Fruit fly (Drosophila melanogaster) whole organism, larva: ENCODE data around the gene CG1575.
A peak's percentile ranks its signal among the peaks of the same experiment; 100 is the strongest.

ENCODE experiments used
- noc ChIP-seq: fragments of 200-800 bp; sonication (Bioruptor generic); optimal IDR thresholded peaks from 3 replicates; lab custom pipeline; 2019; ENCODE audit warnings: missing biosample characterization, mild to moderate bottlenecking, missing genetic modification characterization, moderate library complexity

CG1575 gene

dm6 chrX:8135420-8135874 lies 18.6 kb downstream of the CG1575 start, which contains the start of the genes cyr and CG2120:
cyr (minus strand) TSS chrX:8135713.
CG2120 (plus strand) TSS chrX:8135824.
- TF ChIP-seq noc: no peak

- TF ChIP-seq noc: no peak
Observed at dm6 chrX:8137285-8137684, 20.5 kb downstream of the CG1575 start.

- TF ChIP-seq noc: no peak
Observed at dm6 chrX:8140707-8141106, 23.9 kb downstream of the CG1575 start.

- TF ChIP-seq noc: peak; percentile 45
Observed at dm6 chrX:8141353-8142066, 24.7 kb downstream of the CG1575 start.

- no peak for TF ChIP-seq noc
Observed at dm6 chrX:8142067-8142462, 25.3 kb downstream of the CG1575 start, which contains the start of gene Smox. Smox (minus strand) TSS chrX:8142279.

- TF ChIP-seq noc: peak; percentile 91
Observed at dm6 chrX:8143537-8143936, 26.7 kb downstream of the CG1575 start, which contains the start of gene CG17982. CG17982 (minus strand) TSS chrX:8143835.

- TF ChIP-seq noc: peak; percentile 25
Observed at dm6 chrX:8145501-8146157, 28.8 kb downstream of the CG1575 start, which contains the start of the genes alpha-PheRS and CG2129. alpha-PheRS (minus strand) TSS chrX:8145602. CG2129 (plus strand) TSS chrX:8145839.

dm6 chrX:8147649-8148048 lies 30.8 kb downstream of the CG1575 start, which contains the start of gene CG15336:
CG15336 (plus strand) TSS chrX:8147949.
- TF ChIP-seq noc: no peak

- no peak for TF ChIP-seq noc
Observed at dm6 chrX:8148556-8148955, 31.7 kb downstream of the CG1575 start, which contains the start of gene CG10959. CG10959 (plus strand) TSS chrX:8148783.

dm6 chrX:8152077-8152476 lies 35.3 kb downstream of the CG1575 start, which contains the start of gene Gbeta5:
Gbeta5 (minus strand) TSS chrX:8152275.
- no peak for TF ChIP-seq noc

- TF ChIP-seq noc: no peak
Observed at dm6 chrX:8152718-8153117, 35.9 kb downstream of the CG1575 start, which contains the start of gene CG18262. CG18262 (plus strand) TSS chrX:8152948.

- peak; percentile 78 for TF ChIP-seq noc
Observed at dm6 chrX:8157294-8157693, 40.5 kb downstream of the CG1575 start, which contains the start of the genes Traf6 and GIIIspla2. Traf6 (minus strand) TSS chrX:8157386. GIIIspla2 (plus strand) TSS chrX:8157628.

- TF ChIP-seq noc: no peak
Observed at dm6 chrX:8158942-8159472, 42.2 kb downstream of the CG1575 start.

dm6 chrX:8159754-8160153 lies 42.9 kb downstream of the CG1575 start, which contains the start of gene CG15337:
CG15337 (plus strand) TSS chrX:8160054.
- TF ChIP-seq noc: no peak

dm6 chrX:8162692-8163091 lies 45.9 kb downstream of the CG1575 start, which contains the start of gene CG10761:
CG10761 (minus strand) TSS chrX:8162792.
- no peak for TF ChIP-seq noc

- no peak for TF ChIP-seq noc
Observed at dm6 chrX:8163452-8163851, 46.6 kb downstream of the CG1575 start.

dm6 chrX:8165608-8166007 lies 48.8 kb downstream of the CG1575 start, which contains the start of gene Or7a:
Or7a (minus strand) TSS chrX:8165708.
- no peak for TF ChIP-seq noc
